Worm (Caenorhabditis elegans) whole organism, L1 larva: ENCODE results near the gene C07A4.3.

Experiments
- jun-1 ChIP-seq: fragments of 150-350 bp; optimal IDR thresholded peaks from 2 replicates; lab custom pipeline; 2014; ENCODE audit warnings: missing biosample characterization, missing genetic modification reagents, missing genetic modification characterization
- mep-1 ChIP-seq: fragments of 150-350 bp; optimal IDR thresholded peaks from 2 replicates; lab custom pipeline; 2014; ENCODE audit warnings: missing biosample characterization, missing genetic modification characterization
- nhr-12 ChIP-seq: sonication (generic microtip); optimal IDR thresholded peaks from 2 replicates; lab custom pipeline; 2017; ENCODE audit warnings: missing biosample characterization, missing genetic modification characterization
- nhr-76 ChIP-seq: sonication (generic microtip); optimal IDR thresholded peaks from 2 replicates; lab custom pipeline; 2017; ENCODE audit warnings: missing biosample characterization, missing genetic modification characterization
- pqm-1 ChIP-seq: sonication (generic microtip); optimal IDR thresholded peaks from 3 replicates; lab custom pipeline; 2017; ENCODE audit warnings: missing biosample characterization, missing genetic modification characterization
- ztf-4 ChIP-seq: fragments of 150-350 bp; optimal IDR thresholded peaks from 2 replicates; lab custom pipeline; 2014; ENCODE audit warnings: missing biosample characterization, missing genetic modification characterization

DNA sequence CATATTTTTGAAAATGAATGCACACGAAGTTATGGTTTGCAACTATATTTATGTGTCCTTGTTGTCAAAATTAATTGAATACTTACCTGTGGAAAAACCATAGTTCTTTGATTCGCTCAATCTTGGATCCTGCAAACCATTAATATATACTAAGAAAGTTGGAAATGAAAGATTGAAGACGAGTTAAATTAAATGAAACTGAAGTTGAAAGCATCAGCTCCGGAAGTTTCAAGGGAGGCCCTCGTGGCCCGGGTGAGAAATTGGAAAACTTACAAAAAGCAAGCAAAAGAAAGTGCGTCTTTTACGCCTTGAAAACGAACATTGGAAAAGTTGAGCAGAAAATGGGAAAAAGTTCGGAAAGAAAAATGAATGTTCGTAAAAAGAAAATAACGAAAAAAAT lies 41.7 kb upstream of the C07A4.3 start, which contains the start of gene unc-58:
- TF ChIP-seq nhr-76 (no peak), nhr-12 (no peak), ztf-4 (tag; lab: Kevin White, UChicago) (no peak), jun-1 (tag; lab: Kevin White, UChicago) (no peak), mep-1 (tag; lab: Kevin White, UChicago) (no peak), pqm-1 (no peak)
